Worm (Caenorhabditis elegans): Measurements from ENCODE around the gene C16C8.27.

Gene C16C8.27

ce11 chrII:3481584-3481983, 40.1 kb downstream of the C16C8.27 start, which contains the start of gene Y49F6B.8:
Gene Y49F6B.8 (minus strand): TSS chrII:3481684.
- TF ChIP-seq unc-55 (GFP tag; optimal IDR thresholded peaks at IDR 0.05) (no peak), ceh-31 (tag; optimal IDR thresholded peaks at IDR 0.05) (no peak), tbx-7 (tag; optimal IDR thresholded peaks at IDR 0.05) (no peak), madf-2 (tag; optimal IDR thresholded peaks at IDR 0.05) (no peak)

DNA sequence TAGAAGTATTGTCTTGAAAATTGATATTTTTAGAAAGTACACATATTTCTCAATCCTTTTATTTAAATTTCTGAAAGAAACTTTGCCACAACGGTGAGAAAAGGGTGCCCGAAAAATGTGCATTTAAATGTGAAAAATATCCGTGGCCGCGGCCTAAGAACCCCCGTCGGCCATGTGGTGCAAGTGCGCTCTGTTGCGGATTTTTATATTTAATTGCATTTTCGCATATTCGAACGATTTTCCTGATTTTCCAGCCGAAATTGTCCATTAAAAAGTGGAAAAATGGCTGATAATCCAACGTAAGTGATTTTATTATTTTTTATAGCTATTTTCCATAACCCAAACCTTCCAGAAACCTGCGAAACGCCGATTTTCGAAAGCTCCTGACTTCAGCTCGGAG, 40.8 kb downstream of the C16C8.27 start, which contains the start of gene smu-2:
Gene smu-2 (plus strand): TSS at position 178 of the 400 bp plus-strand sequence.
- TF ChIP-seq sox-4 (tag; optimal IDR thresholded peaks at IDR 0.05) (no peak), Y22D7AL.16 (tag; optimal IDR thresholded peaks at IDR 0.05) (no peak), dve-1 (tag; optimal IDR thresholded peaks at IDR 0.05) (no peak), ceh-48 (tag; optimal IDR thresholded peaks at IDR 0.05) (peak; percentile 7), F13H6.1 (tag; optimal IDR thresholded peaks at IDR 0.05) (no peak), fax-1 (tag; optimal IDR thresholded peaks at IDR 0.05) (peak; percentile 31), hlh-15 (tag; optimal IDR thresholded peaks at IDR 0.05) (peak; percentile 34), ceh-14 (tag; optimal IDR thresholded peaks at IDR 0.05) (peak; percentile 82), nhr-232 (tag; optimal IDR thresholded peaks at IDR 0.05) (no peak), unc-55 (GFP tag; optimal IDR thresholded peaks at IDR 0.05) (no peak), odd-2 (tag; optimal IDR thresholded peaks at IDR 0.05) (no peak), che-1 (tag; optimal IDR thresholded peaks at IDR 0.05) (no peak), ztf-16 (tag; optimal IDR thresholded peaks at IDR 0.05) (no peak), dmd-4 (tag; optimal IDR thresholded peaks at IDR 0.05; ENCODE audit: borderline replicate concordance) (no peak), sox-2 (GFP tag; IDR thresholded peaks at IDR 0.05) (no peak), npax-4 (tag; optimal IDR thresholded peaks at IDR 0.05) (no peak), ama-1 (optimal IDR thresholded peaks at IDR 0.05) (no peak), K09A11.1 (tag; optimal IDR thresholded peaks at IDR 0.05; ENCODE audit: insufficient read depth) (no peak), pha-4 (tag; optimal IDR thresholded peaks at IDR 0.05) (no peak), ceh-22 (tag; optimal IDR thresholded peaks at IDR 0.05) (no peak), pat-9 (tag; optimal IDR thresholded peaks at IDR 0.05) (no peak), eyg-1 (tag; optimal IDR thresholded peaks at IDR 0.05) (no peak), hlh-30 (tag; optimal IDR thresholded peaks at IDR 0.05; ENCODE audit: insufficient read depth) (no peak), pros-1 (tag; optimal IDR thresholded peaks at IDR 0.05) (no peak), pag-3 (tag; optimal IDR thresholded peaks at IDR 0.05; ENCODE audit: borderline replicate concordance) (no peak), ceh-9 (tag; optimal IDR thresholded peaks at IDR 0.05) (no peak), unc-86 (tag; optimal IDR thresholded peaks at IDR 0.05) (peak; percentile 47), tbx-7 (tag; optimal IDR thresholded peaks at IDR 0.05) (peak; percentile 84), sdc-2 (tag; optimal IDR thresholded peaks at IDR 0.05) (no peak), lin-11 (tag; optimal IDR thresholded peaks at IDR 0.05) (no peak), ceh-18 (tag; optimal IDR thresholded peaks at IDR 0.05) (peak; percentile 48), K02D7.2 (tag; optimal IDR thresholded peaks at IDR 0.05) (no peak), pax-1 (tag; optimal IDR thresholded peaks at IDR 0.05) (no peak), ceh-24 (tag; optimal IDR thresholded peaks at IDR 0.05) (no peak), tbx-2 (tag; optimal IDR thresholded peaks at IDR 0.05) (peak; percentile 81), C08G9.2 (tag; optimal IDR thresholded peaks at IDR 0.05) (peak; percentile 91), ceh-31 (tag; optimal IDR thresholded peaks at IDR 0.05) (peak; percentile 96), rnt-1 (tag; optimal IDR thresholded peaks at IDR 0.05) (peak; percentile 35), madf-2 (tag; optimal IDR thresholded peaks at IDR 0.05) (no peak), ttx-3 (tag; optimal IDR thresholded peaks at IDR 0.05) (peak; percentile 41), ceh-2 (tag; optimal IDR thresholded peaks at IDR 0.05) (peak; percentile 92), C38D4.7 (GFP tag; optimal IDR thresholded peaks at IDR 0.05) (no peak), hlh-6 (tag; optimal IDR thresholded peaks at IDR 0.05) (no peak), unc-42 (tag; optimal IDR thresholded peaks at IDR 0.05) (peak; percentile 98), gmeb-2 (tag; optimal IDR thresholded peaks at IDR 0.05) (no peak), hlh-8 (tag; optimal IDR thresholded peaks at IDR 0.05) (peak; percentile 42), T23F11.4 (GFP tag; optimal IDR thresholded peaks at IDR 0.05) (no peak), fkh-10 (GFP tag; optimal IDR thresholded peaks at IDR 0.05) (no peak), ref-2 (tag; optimal IDR thresholded peaks at IDR 0.05) (peak; percentile 59), syd-9 (tag; optimal IDR thresholded peaks at IDR 0.05) (no peak), ahr-1 (tag; optimal IDR thresholded peaks at IDR 0.05) (peak; percentile 40)
